Worm (Caenorhabditis elegans) whole organism, L4 larva: ENCODE data around the gene srg-10.
A peak's percentile ranks its signal among the peaks of the same experiment; 100 is the strongest.

Experiments used
- F37D6.2 ChIP-seq: sonication (generic microtip); optimal IDR thresholded peaks from 2 replicates; lab custom pipeline; 2016; ENCODE audit warnings: mild to moderate bottlenecking, missing genetic modification characterization, missing compliant biosample characterization
- F49E8.2 ChIP-seq: sonication (generic microtip); optimal IDR thresholded peaks from 2 replicates; lab custom pipeline; 2016; ENCODE audit warnings: missing compliant biosample characterization, mild to moderate bottlenecking, missing genetic modification characterization, borderline replicate concordance
- T20F7.1 ChIP-seq: fragments of 200-800 bp; sonication (Bioruptor generic); optimal IDR thresholded peaks from 2 replicates; lab custom pipeline; 2018; ENCODE audit warnings: mild to moderate bottlenecking, missing genetic modification characterization, missing compliant biosample characterization
- Y48G9A.11 ChIP-seq: fragments of 200-800 bp; sonication (Bioruptor generic); IDR thresholded peaks from 2 replicates; pipeline ENCODE4 v1.3.6; 2022; ENCODE audit warnings: missing genetic modification reagents, missing genetic modification characterization, missing compliant biosample characterization
- Y75B8A.6 ChIP-seq: fragments of 200-800 bp; sonication (Bioruptor generic); IDR thresholded peaks from 2 replicates; pipeline ENCODE4 v1.3.6; 2022; ENCODE audit warnings: missing genetic modification reagents, missing genetic modification characterization, missing compliant biosample characterization
- ZK337.2 ChIP-seq: fragments of 200-800 bp; sonication (Bioruptor generic); IDR thresholded peaks from 2 replicates; pipeline ENCODE4 v1.3.6; 2022; ENCODE audit warnings: missing genetic modification reagents, missing genetic modification characterization, missing compliant biosample characterization
- aha-1 ChIP-seq: fragments of 150-350 bp; peaks from one replicate; lab custom pipeline; 2014; ENCODE audit warnings: missing biosample characterization, missing genetic modification characterization
- ama-1 ChIP-seq: fragments of 150-350 bp; optimal IDR thresholded peaks from 2 replicates; lab custom pipeline; 2014; ENCODE audit warnings: inconsistent platforms, mixed read lengths
- arid-1 ChIP-seq: fragments of 200-800 bp; sonication (Bioruptor generic); conservative IDR thresholded peaks from 2 replicates; pipeline ENCODE4 v1.3.6; 2022; ENCODE audit warnings: missing genetic modification reagents, missing genetic modification characterization, missing compliant biosample characterization
- ceh-20 ChIP-seq: fragments of 200-800 bp; sonication (Bioruptor generic); IDR thresholded peaks from 2 replicates; pipeline ENCODE4 v1.3.6; 2022; ENCODE audit warnings: missing genetic modification reagents, missing genetic modification characterization, missing compliant biosample characterization
- ceh-28 ChIP-seq: fragments of 150-350 bp; optimal IDR thresholded peaks from 2 replicates; lab custom pipeline; 2014; ENCODE audit warnings: missing biosample characterization, missing genetic modification reagents, missing genetic modification characterization
- ceh-32 ChIP-seq: sonication (generic microtip); optimal IDR thresholded peaks from 2 replicates; lab custom pipeline; 2016; ENCODE audit warnings: mild to moderate bottlenecking, missing genetic modification characterization, missing compliant biosample characterization; ENCODE audit not compliant: poor library complexity
- ceh-44 ChIP-seq: fragments of 200-800 bp; sonication (Bioruptor generic); IDR thresholded peaks from 2 replicates; pipeline ENCODE4 v1.3.6; 2022; ENCODE audit warnings: missing genetic modification reagents, missing genetic modification characterization, missing compliant biosample characterization
- ctbp-1 ChIP-seq: fragments of 200-800 bp; sonication (Bioruptor generic); IDR thresholded peaks from 2 replicates; pipeline ENCODE4 v1.3.6; 2022; ENCODE audit warnings: missing genetic modification reagents, missing genetic modification characterization, missing compliant biosample characterization
- daf-12 ChIP-seq: fragments of 150-350 bp; optimal IDR thresholded peaks from 2 replicates; lab custom pipeline; 2014; ENCODE audit warnings: missing biosample characterization, missing genetic modification reagents, missing genetic modification characterization
- daf-16 ChIP-seq, 3 experiments: sonication (generic microtip); optimal IDR thresholded peaks; 2 replicates each; lab custom pipeline; 2016 to 2017; ENCODE audit warnings: missing genetic modification characterization in 3 of 3, missing genetic modification reagents in 3 of 3, mild to moderate bottlenecking in 2 of 3, missing compliant biosample characterization in 2 of 3, missing biosample characterization in 1 of 3, moderate library complexity in 1 of 3
- dmd-6 ChIP-seq: fragments of 200-800 bp; sonication (Bioruptor generic); IDR thresholded peaks from 2 replicates; pipeline ENCODE4 v1.3.6; 2022; ENCODE audit warnings: missing genetic modification reagents, missing genetic modification characterization, missing compliant biosample characterization
- duxl-1 ChIP-seq: sonication (generic microtip); optimal IDR thresholded peaks from 2 replicates; lab custom pipeline; 2016; ENCODE audit warnings: mild to moderate bottlenecking, missing genetic modification characterization, moderate library complexity, missing compliant biosample characterization; ENCODE audit not compliant: poor library complexity
- dve-1 ChIP-seq: sonication (generic microtip); optimal IDR thresholded peaks from 2 replicates; lab custom pipeline; 2017; ENCODE audit warnings: antibody characterized with exemption, mild to moderate bottlenecking, missing genetic modification characterization, missing compliant biosample characterization; ENCODE audit not compliant: insufficient read depth
- egl-43 ChIP-seq: fragments of 200-800 bp; sonication (Bioruptor generic); IDR thresholded peaks from 2 replicates; pipeline ENCODE4 v1.3.6; 2022; ENCODE audit warnings: missing genetic modification reagents, missing genetic modification characterization, missing compliant biosample characterization
- hlh-11 ChIP-seq: fragments of 200-800 bp; sonication (Bioruptor generic); optimal IDR thresholded peaks from 2 replicates; lab custom pipeline; 2018; ENCODE audit warnings: mild to moderate bottlenecking, missing genetic modification characterization, missing compliant biosample characterization
- hmg-1.1 ChIP-seq: fragments of 200-800 bp; sonication (Bioruptor generic); IDR thresholded peaks from 2 replicates; pipeline ENCODE4 v1.3.6; 2022; ENCODE audit warnings: missing genetic modification reagents, missing genetic modification characterization, missing compliant biosample characterization
- jun-1 ChIP-seq: fragments of 150-350 bp; optimal IDR thresholded peaks from 2 replicates; lab custom pipeline; 2014; ENCODE audit warnings: missing biosample characterization, missing genetic modification reagents, missing genetic modification characterization
- lim-7 ChIP-seq: fragments of 200-800 bp; sonication (Bioruptor generic); IDR thresholded peaks from 2 replicates; pipeline ENCODE4 v1.3.6; 2022; ENCODE audit warnings: missing genetic modification characterization, missing compliant biosample characterization
- lin-1 ChIP-seq: fragments of 200-800 bp; sonication (Bioruptor generic); IDR thresholded peaks from 2 replicates; pipeline ENCODE4 v1.3.6; 2022; ENCODE audit warnings: missing genetic modification reagents, missing genetic modification characterization, missing compliant biosample characterization
- lin-15B ChIP-seq: fragments of 150-350 bp; sonication (generic microtip); optimal IDR thresholded peaks from 3 replicates; lab custom pipeline; 2014; ENCODE audit warnings: missing biosample characterization, missing genetic modification characterization
- lin-38 ChIP-seq: fragments of 200-800 bp; sonication (Bioruptor generic); IDR thresholded peaks from 2 replicates; pipeline ENCODE4 v1.3.6; 2022; ENCODE audit warnings: missing genetic modification reagents, missing genetic modification characterization, missing compliant biosample characterization
- lsy-2 ChIP-seq, 2 experiments: fragments of 150-350 bp in 1 of 2; sonication (generic microtip) in 1 of 2; optimal IDR thresholded peaks; 2 replicates each; lab custom pipeline; 2014 to 2017; ENCODE audit warnings: missing biosample characterization in 2 of 2, missing genetic modification characterization in 2 of 2
- madf-9 ChIP-seq: fragments of 200-800 bp; sonication (Bioruptor generic); conservative IDR thresholded peaks from 2 replicates; pipeline ENCODE4 v1.3.6; 2022; ENCODE audit warnings: missing genetic modification reagents, missing genetic modification characterization, missing compliant biosample characterization
- mep-1 ChIP-seq: fragments of 150-350 bp; sonication (generic microtip); optimal IDR thresholded peaks from 3 replicates; lab custom pipeline; 2014; ENCODE audit warnings: missing biosample characterization, missing genetic modification characterization
- mxl-2 ChIP-seq: fragments of 200-800 bp; sonication (Bioruptor generic); conservative IDR thresholded peaks from 2 replicates; pipeline ENCODE4 v1.3.6; 2022; ENCODE audit warnings: missing genetic modification reagents, missing genetic modification characterization, missing compliant biosample characterization
- nhr-10 ChIP-seq: fragments of 150-350 bp; optimal IDR thresholded peaks from 2 replicates; lab custom pipeline; 2014; ENCODE audit warnings: missing biosample characterization, missing genetic modification characterization
- nhr-11 ChIP-seq: fragments of 150-350 bp; optimal IDR thresholded peaks from 2 replicates; lab custom pipeline; 2014; ENCODE audit warnings: missing biosample characterization, missing genetic modification characterization
- nhr-237 ChIP-seq: sonication (generic microtip); optimal IDR thresholded peaks from 2 replicates; lab custom pipeline; 2017; ENCODE audit warnings: missing biosample characterization, missing genetic modification characterization
- nhr-42 ChIP-seq: fragments of 200-800 bp; sonication (Bioruptor generic); IDR thresholded peaks from 2 replicates; pipeline ENCODE4 v1.3.6; 2022; ENCODE audit warnings: missing genetic modification characterization, missing compliant biosample characterization
- nhr-6 ChIP-seq: fragments of 150-350 bp; optimal IDR thresholded peaks from 2 replicates; lab custom pipeline; 2014; ENCODE audit warnings: missing biosample characterization, missing genetic modification characterization
- php-3 ChIP-seq: fragments of 200-800 bp; sonication (Bioruptor generic); IDR thresholded peaks from 2 replicates; pipeline ENCODE4 v1.3.6; 2022; ENCODE audit warnings: missing genetic modification reagents, missing genetic modification characterization, missing compliant biosample characterization
- pqm-1 ChIP-seq: sonication (generic microtip); optimal IDR thresholded peaks from 2 replicates; lab custom pipeline; 2017; ENCODE audit warnings: missing biosample characterization, missing genetic modification characterization
- rbr-2 ChIP-seq: sonication (generic microtip); optimal IDR thresholded peaks from 2 replicates; lab custom pipeline; 2016; ENCODE audit warnings: missing genotype, missing genetic modification characterization, missing compliant biosample characterization
- saeg-2 ChIP-seq: fragments of 200-800 bp; sonication (Bioruptor generic); IDR thresholded peaks from 2 replicates; pipeline ENCODE4 v1.3.6; 2022; ENCODE audit warnings: missing genetic modification reagents, missing genetic modification characterization, missing compliant biosample characterization
- set-16 ChIP-seq: fragments of 200-800 bp; sonication (Bioruptor generic); IDR thresholded peaks from 2 replicates; pipeline ENCODE4 v1.3.6; 2022; ENCODE audit warnings: missing genetic modification reagents, missing genetic modification characterization, missing compliant biosample characterization
- spr-3 ChIP-seq: fragments of 200-800 bp; sonication (Bioruptor generic); optimal IDR thresholded peaks from 2 replicates; lab custom pipeline; 2018; ENCODE audit warnings: mild to moderate bottlenecking, missing genetic modification characterization, missing compliant biosample characterization
- zag-1 ChIP-seq: fragments of 150-350 bp; optimal IDR thresholded peaks from 2 replicates; lab custom pipeline; 2014; ENCODE audit warnings: missing biosample characterization, missing genetic modification characterization
- zfp-3 ChIP-seq: fragments of 200-800 bp; sonication (Bioruptor generic); conservative IDR thresholded peaks from 2 replicates; pipeline ENCODE4 v1.3.6; 2022; ENCODE audit warnings: missing genetic modification reagents, missing genetic modification characterization, missing compliant biosample characterization
- zip-11 ChIP-seq: fragments of 200-800 bp; sonication (Bioruptor generic); IDR thresholded peaks from 2 replicates; pipeline ENCODE4 v1.3.6; 2022; ENCODE audit warnings: missing genetic modification characterization, missing compliant biosample characterization
- ztf-7 ChIP-seq: fragments of 150-350 bp; optimal IDR thresholded peaks from 2 replicates; lab custom pipeline; 2014; ENCODE audit warnings: missing biosample characterization, missing genetic modification characterization

Gene srg-10

ce11 chrIII:4653912-4654311, 23.7 kb upstream of the srg-10 start (continued):
- no peak for TF ChIP-seq ceh-28 (tag; lab: Kevin White, UChicago)
- no peak for TF ChIP-seq ZK337.2 (GFP tag; lab: Robert Waterston, UW)
- TF ChIP-seq zip-11 (GFP tag; lab: Robert Waterston, UW) = no peak
- peak; percentile 71 for TF ChIP-seq duxl-1 (tag; lab: Kevin White, UChicago)
- TF ChIP-seq nhr-11 (tag; lab: Kevin White, UChicago) = no peak
- no peak for TF ChIP-seq spr-3 (GFP tag; lab: Kevin White, UChicago)
- TF ChIP-seq Y48G9A.11 (GFP tag; lab: Robert Waterston, UW) = no peak
- TF ChIP-seq F49E8.2 (tag; lab: Kevin White, UChicago) = no peak
- no peak for TF ChIP-seq lin-15B
- TF ChIP-seq nhr-10 (tag; lab: Kevin White, UChicago) = no peak
- peak; percentile 34; the same call in 1 of the 2 replicates for TF ChIP-seq php-3 (GFP tag; lab: Robert Waterston, UW)
- peak in 1 of 2 experiments; percentile 44 for TF ChIP-seq daf-16 (GFP tag; optimal IDR thresholded peaks at IDR 0.05; lab: Kevin White, UChicago)
- no peak for TF ChIP-seq daf-16 (tag; optimal IDR thresholded peaks at IDR 0.05; lab: Kevin White, UChicago)
- TF ChIP-seq nhr-42 (GFP tag; lab: Robert Waterston, UW) = 0 out of 2 replicates have a peak, but pooled peaks have one; percentile 7
- no peak for TF ChIP-seq Y75B8A.6
- TF ChIP-seq zag-1 (tag; lab: Kevin White, UChicago) = no peak
- TF ChIP-seq arid-1 = peak; percentile 11; the same call in 1 of the 2 replicates

- no peak for TF ChIP-seq lin-1 (GFP tag; lab: Robert Waterston, UW)
- no peak for TF ChIP-seq zip-11 (GFP tag; lab: Robert Waterston, UW)
- TF ChIP-seq hmg-1.1 (GFP tag; lab: Robert Waterston, UW) = no peak
- TF ChIP-seq saeg-2 = no peak
- TF ChIP-seq jun-1 (tag; lab: Kevin White, UChicago) = no peak
Observed at ce11 chrIII:4655402-4655801, 22.2 kb upstream of the srg-10 start, which contains the start of gene T23F11.2. Gene T23F11.2 (minus strand): TSS chrIII:4655502.

ce11 chrIII:4656415-4656814, 21.2 kb upstream of the srg-10 start:
- TF ChIP-seq egl-43 (GFP tag; lab: Robert Waterston, UW) = peak; percentile 69; the same call in 1 of the 2 replicates
- no peak for TF ChIP-seq pqm-1
- TF ChIP-seq ztf-7 (tag; lab: Kevin White, UChicago) = no peak
- TF ChIP-seq daf-12 = no peak
- no peak; the same call in none of the 2 replicates for TF ChIP-seq set-16 (GFP tag; lab: Robert Waterston, UW)
- TF ChIP-seq mep-1 (tag; lab: Kevin White, UChicago) = peak; percentile 63
- TF ChIP-seq T20F7.1 = no peak
- TF ChIP-seq jun-1 (tag; lab: Kevin White, UChicago) = no peak
- peak; percentile 53 for TF ChIP-seq ceh-28 (tag; lab: Kevin White, UChicago)
- peak; percentile 53 for TF ChIP-seq F37D6.2 (tag; lab: Kevin White, UChicago)
- no peak for TF ChIP-seq dve-1 (tag; lab: Kevin White, UChicago)
- TF ChIP-seq rbr-2 = peak; percentile 82
- no peak for TF ChIP-seq ceh-44 (GFP tag; lab: Robert Waterston, UW)
- no peak for TF ChIP-seq zag-1 (tag; lab: Kevin White, UChicago)
- peak; percentile 97 for TF ChIP-seq aha-1 (tag; lab: Kevin White, UChicago)
- no peak for TF ChIP-seq nhr-6
- TF ChIP-seq lin-15B = no peak
- TF ChIP-seq hmg-1.1 (GFP tag; lab: Robert Waterston, UW) = peak; percentile 73
- no peak for TF ChIP-seq zfp-3 (GFP tag; lab: Robert Waterston, UW)
- no peak for TF ChIP-seq madf-9 (GFP tag; lab: Robert Waterston, UW)
- 0 out of 2 replicates have a peak, but pooled peaks have one; percentile 5 for TF ChIP-seq dmd-6 (GFP tag; lab: Robert Waterston, UW)
- 0 out of 2 replicates have a peak, but pooled peaks have one; percentile 53 for TF ChIP-seq ceh-20 (GFP tag; lab: Robert Waterston, UW)
- TF ChIP-seq nhr-237 (tag; lab: Kevin White, UChicago) = no peak
- peak; percentile 22 for TF ChIP-seq hlh-11
- TF ChIP-seq mxl-2 (GFP tag; lab: Robert Waterston, UW) = no peak
- peak; percentile 65; the same call in 1 of the 2 replicates for TF ChIP-seq ctbp-1 (GFP tag; lab: Robert Waterston, UW)
- no peak for TF ChIP-seq ceh-32 (tag; lab: Kevin White, UChicago)
- no peak for TF ChIP-seq lim-7
- TF ChIP-seq ama-1 (lab: Kevin White, UChicago) = no peak
- TF ChIP-seq lin-38 (GFP tag; lab: Robert Waterston, UW) = no peak
- no peak for TF ChIP-seq ZK337.2 (GFP tag; lab: Robert Waterston, UW)
- TF ChIP-seq saeg-2 = no peak
- peak; percentile 5 to 61 for TF ChIP-seq lsy-2 (tag; optimal IDR thresholded peaks at IDR 0.05; lab: Kevin White, UChicago)
